Fruit fly (Drosophila melanogaster) whole organism, embryonic: Measurements from ENCODE around the gene Rpn11.

Experiments used
- BtbVII ChIP-seq: fragments of 200-800 bp; sonication (Bioruptor generic); optimal IDR thresholded peaks from 3 replicates; lab custom pipeline; 2017; ENCODE audit warnings: missing biosample characterization, mild to moderate bottlenecking, missing genetic modification characterization
- CG10366 ChIP-seq: fragments of 200-800 bp; sonication (Bioruptor generic); IDR thresholded peaks from 2 replicates; pipeline ENCODE4 v1.3.6; 2022; ENCODE audit warnings: missing biosample characterization, missing genetic modification characterization
- CG10462 ChIP-seq: fragments of 200-800 bp; sonication (Bioruptor generic); optimal IDR thresholded peaks from 2 replicates; lab custom pipeline; 2016; ENCODE audit warnings: missing biosample characterization, missing genetic modification characterization
- CG11247 ChIP-seq: fragments of 200-800 bp; sonication (Bioruptor generic); IDR thresholded peaks from 2 replicates; pipeline ENCODE4 v1.3.6; 2022; ENCODE audit warnings: missing biosample characterization, missing genetic modification characterization
- CG12104 ChIP-seq: fragments of 200-800 bp; sonication (Bioruptor generic); optimal IDR thresholded peaks from 3 replicates; lab custom pipeline; 2016; ENCODE audit warnings: missing biosample characterization, missing genetic modification characterization
- CG12219 ChIP-seq: fragments of 200-800 bp; sonication (Bioruptor generic); optimal IDR thresholded peaks from 3 replicates; lab custom pipeline; 2018; ENCODE audit warnings: missing biosample characterization, mild to moderate bottlenecking, missing genetic modification characterization
- CG12299 ChIP-seq: fragments of 200-800 bp; sonication (Bioruptor generic); optimal IDR thresholded peaks from 2 replicates; lab custom pipeline; 2018; ENCODE audit warnings: missing biosample characterization, mild to moderate bottlenecking, missing genetic modification characterization
- CG13894 ChIP-seq: fragments of 200-800 bp; sonication (Bioruptor generic); optimal IDR thresholded peaks from 3 replicates; lab custom pipeline; 2018; ENCODE audit warnings: missing biosample characterization, mild to moderate bottlenecking, missing genetic modification characterization, moderate library complexity
- CG14441 ChIP-seq: fragments of 200-800 bp; sonication (Bioruptor generic); IDR thresholded peaks from 2 replicates; pipeline ENCODE4 v1.3.6; 2022; ENCODE audit warnings: missing biosample characterization, missing genetic modification characterization
- CG1792 ChIP-seq: fragments of 200-800 bp; sonication (Bioruptor generic); optimal IDR thresholded peaks from 2 replicates; lab custom pipeline; 2016; ENCODE audit warnings: missing biosample characterization, missing genetic modification characterization
- CG2199 ChIP-seq: fragments of 200-800 bp; sonication (Bioruptor generic); IDR thresholded peaks from 3 replicates; pipeline ENCODE4 v1.3.6; 2022; ENCODE audit warnings: missing biosample characterization, missing genetic modification characterization
- CG30020 ChIP-seq: fragments of 200-800 bp; optimal IDR thresholded peaks from 2 replicates; lab custom pipeline; 2019; ENCODE audit warnings: missing biosample characterization, mild to moderate bottlenecking, missing genetic modification characterization, moderate library complexity
- CG32532 ChIP-seq: fragments of 200-800 bp; sonication (Bioruptor generic); IDR thresholded peaks from 2 replicates; pipeline ENCODE4 v1.3.6; 2022; ENCODE audit warnings: missing biosample characterization, missing genetic modification characterization
- CG33557 ChIP-seq: fragments of 200-800 bp; sonication (Bioruptor generic); optimal IDR thresholded peaks from 2 replicates; lab custom pipeline; 2019; ENCODE audit warnings: missing biosample characterization, mild to moderate bottlenecking, missing genetic modification characterization, moderate library complexity
- CG3995 ChIP-seq: fragments of 200-800 bp; sonication (Bioruptor generic); optimal IDR thresholded peaks from 3 replicates; lab custom pipeline; 2016; ENCODE audit warnings: missing biosample characterization, missing genetic modification characterization
- CG4424 ChIP-seq: fragments of 200-800 bp; sonication (Bioruptor generic); optimal IDR thresholded peaks from 3 replicates; lab custom pipeline; 2016; ENCODE audit warnings: missing biosample characterization, missing genetic modification characterization
- CG7357 ChIP-seq: fragments of 200-800 bp; sonication (Bioruptor generic); IDR thresholded peaks from 3 replicates; pipeline ENCODE4 v1.3.6; 2022; ENCODE audit warnings: missing biosample characterization, missing genetic modification characterization
- CG7372 ChIP-seq: fragments of 200-800 bp; sonication (Bioruptor generic); IDR thresholded peaks from 2 replicates; pipeline ENCODE4 v1.3.6; 2022; ENCODE audit warnings: missing biosample characterization, missing genetic modification characterization
- CG8388 ChIP-seq: fragments of 200-800 bp; sonication (Bioruptor generic); optimal IDR thresholded peaks from 2 replicates; lab custom pipeline; 2019; ENCODE audit warnings: missing biosample characterization, mild to moderate bottlenecking, missing genetic modification characterization, moderate library complexity
- CG9215 ChIP-seq: fragments of 200-800 bp; sonication (Bioruptor generic); IDR thresholded peaks from 2 replicates; pipeline ENCODE4 v1.3.6; 2022; ENCODE audit warnings: missing biosample characterization, missing genetic modification characterization
- MBD-R2 ChIP-seq: fragments of 200-800 bp; sonication (Bioruptor generic); IDR thresholded peaks from 2 replicates; pipeline ENCODE4 v1.3.6; 2022; ENCODE audit warnings: missing biosample characterization, missing genetic modification characterization
- Max ChIP-seq: fragments of 200-800 bp; sonication (Bioruptor generic); optimal IDR thresholded peaks from 2 replicates; lab custom pipeline; 2016; ENCODE audit warnings: missing biosample characterization, mild to moderate bottlenecking, missing genetic modification characterization
- NC2α ChIP-seq: fragments of 200-800 bp; sonication (Bioruptor generic); optimal IDR thresholded peaks from 2 replicates; lab custom pipeline; 2016; ENCODE audit warnings: missing biosample characterization, missing genetic modification characterization
- Sox100B ChIP-seq: fragments of 200-800 bp; sonication (Bioruptor generic); optimal IDR thresholded peaks from 3 replicates; lab custom pipeline; 2018; ENCODE audit warnings: missing biosample characterization, mild to moderate bottlenecking, missing genetic modification characterization
- Spps ChIP-seq: fragments of 200-800 bp; sonication (Bioruptor generic); optimal IDR thresholded peaks from 2 replicates; lab custom pipeline; 2018; ENCODE audit warnings: missing biosample characterization, mild to moderate bottlenecking, missing genetic modification characterization
- TFAM ChIP-seq: fragments of 200-800 bp; sonication (Bioruptor generic); optimal IDR thresholded peaks from 2 replicates; lab custom pipeline; 2017; ENCODE audit warnings: missing biosample characterization, missing genetic modification characterization, inconsistent platforms
- ab ChIP-seq: fragments of 200-800 bp; sonication (Bioruptor generic); optimal IDR thresholded peaks from 2 replicates; lab custom pipeline; 2016; ENCODE audit warnings: missing biosample characterization, missing genetic modification characterization
- ase ChIP-seq: fragments of 200-800 bp; sonication (Bioruptor generic); IDR thresholded peaks from 3 replicates; pipeline ENCODE4 v1.3.6; 2022; ENCODE audit warnings: missing biosample characterization, missing genetic modification characterization
- az2 ChIP-seq: fragments of 200-800 bp; sonication (Bioruptor generic); optimal IDR thresholded peaks from 3 replicates; lab custom pipeline; 2016; ENCODE audit warnings: missing biosample characterization, missing genetic modification characterization
- bab2 ChIP-seq: fragments of 200-800 bp; sonication (Bioruptor generic); optimal IDR thresholded peaks from 2 replicates; lab custom pipeline; 2016; ENCODE audit warnings: missing biosample characterization, missing genetic modification characterization
- cato ChIP-seq: fragments of 200-800 bp; sonication (Bioruptor generic); optimal IDR thresholded peaks from 2 replicates; lab custom pipeline; 2016; ENCODE audit warnings: missing biosample characterization, missing genetic modification characterization, borderline replicate concordance
- chif ChIP-seq, 2 experiments: fragments of 200-800 bp; sonication (Bioruptor generic); optimal IDR thresholded peaks; 3 replicates each; lab custom pipeline; 2016; ENCODE audit warnings: missing biosample characterization in 2 of 2, missing genetic modification characterization in 2 of 2
- corto ChIP-seq: fragments of 200-800 bp; sonication (Bioruptor generic); optimal IDR thresholded peaks from 2 replicates; lab custom pipeline; 2016; ENCODE audit warnings: missing biosample characterization, mild to moderate bottlenecking, missing genetic modification characterization, moderate library complexity
- dmrt99B ChIP-seq: fragments of 200-800 bp; sonication (Bioruptor generic); optimal IDR thresholded peaks from 2 replicates; lab custom pipeline; 2018; ENCODE audit warnings: missing biosample characterization, mild to moderate bottlenecking, missing genetic modification characterization, moderate library complexity
- emc ChIP-seq: fragments of 200-800 bp; sonication (Bioruptor generic); optimal IDR thresholded peaks from 2 replicates; lab custom pipeline; 2016; ENCODE audit warnings: missing biosample characterization, missing genetic modification characterization
- eve ChIP-seq, 2 experiments: fragments of >200 bp; optimal IDR thresholded peaks; 2 replicates each; lab custom pipeline; 2017; ENCODE audit warnings: missing biosample characterization in 2 of 2, missing genetic modification characterization in 2 of 2
- fd96Cb ChIP-seq: fragments of 200-800 bp; sonication (Bioruptor generic); optimal IDR thresholded peaks from 2 replicates; lab custom pipeline; 2018; ENCODE audit warnings: missing biosample characterization, mild to moderate bottlenecking, missing genetic modification characterization, moderate library complexity
- h ChIP-seq: fragments of >200 bp; optimal IDR thresholded peaks from 2 replicates; lab custom pipeline; 2017
- hbn ChIP-seq: fragments of 200-800 bp; sonication (Bioruptor generic); IDR thresholded peaks from 2 replicates; pipeline ENCODE4 v1.3.6; 2022; ENCODE audit warnings: missing biosample characterization, missing genetic modification characterization; ENCODE audit not compliant: partially characterized antibody
- hth ChIP-seq: fragments of >200 bp; optimal IDR thresholded peaks from 2 replicates; lab custom pipeline; 2017; ENCODE audit warnings: inconsistent platforms
- lbe ChIP-seq: fragments of 200-800 bp; sonication (Bioruptor generic); optimal IDR thresholded peaks from 2 replicates; lab custom pipeline; 2016; ENCODE audit warnings: missing biosample characterization, mild to moderate bottlenecking, missing genetic modification characterization
- pb ChIP-seq: fragments of 200-800 bp; sonication (Bioruptor generic); optimal IDR thresholded peaks from 3 replicates; lab custom pipeline; 2016; ENCODE audit warnings: missing biosample characterization, missing genetic modification characterization
- pho ChIP-seq: fragments of 200-800 bp; sonication (Bioruptor generic); optimal IDR thresholded peaks from 2 replicates; lab custom pipeline; 2016; ENCODE audit warnings: missing biosample characterization, missing genetic modification characterization
- pita ChIP-seq: fragments of 200-800 bp; sonication (Bioruptor generic); optimal IDR thresholded peaks from 2 replicates; lab custom pipeline; 2017; ENCODE audit warnings: missing biosample characterization, mild to moderate bottlenecking, missing genetic modification characterization
- slbo ChIP-seq: fragments of 200-800 bp; sonication (Bioruptor generic); IDR thresholded peaks from 2 replicates; pipeline ENCODE4 v1.3.6; 2022; ENCODE audit warnings: missing biosample characterization, missing genetic modification characterization
- slp2 ChIP-seq: fragments of 200-800 bp; sonication (Bioruptor generic); optimal IDR thresholded peaks from 2 replicates; lab custom pipeline; 2016; ENCODE audit warnings: missing biosample characterization, missing genetic modification characterization
- sna ChIP-seq: fragments of 200-800 bp; sonication (Bioruptor generic); IDR thresholded peaks from 2 replicates; pipeline ENCODE4 v1.3.6; 2022; ENCODE audit warnings: missing biosample characterization, missing genetic modification characterization; ENCODE audit not compliant: partially characterized antibody
- stwl ChIP-seq: fragments of 200-800 bp; sonication (Bioruptor generic); optimal IDR thresholded peaks from 3 replicates; lab custom pipeline; 2018; ENCODE audit warnings: missing biosample characterization, mild to moderate bottlenecking, missing genetic modification characterization, moderate library complexity
- trem ChIP-seq: fragments of 200-800 bp; optimal IDR thresholded peaks from 3 replicates; lab custom pipeline; 2019; ENCODE audit warnings: missing biosample characterization, mild to moderate bottlenecking, missing genetic modification characterization, moderate library complexity
- unpg ChIP-seq: fragments of 200-800 bp; sonication (Bioruptor generic); optimal IDR thresholded peaks from 3 replicates; lab custom pipeline; 2018; ENCODE audit warnings: missing biosample characterization, mild to moderate bottlenecking, missing genetic modification characterization, moderate library complexity
- zen2 ChIP-seq: fragments of 200-800 bp; sonication (Bioruptor generic); IDR thresholded peaks from 3 replicates; pipeline ENCODE4 v1.3.6; 2022; ENCODE audit warnings: missing biosample characterization, missing genetic modification characterization; ENCODE audit not compliant: partially characterized antibody
- zfh2 ChIP-seq: fragments of 200-800 bp; sonication (Bioruptor generic); optimal IDR thresholded peaks from 2 replicates; lab custom pipeline; 2016; ENCODE audit warnings: missing biosample characterization, missing genetic modification characterization

Gene Rpn11

dm6 chr2L:5010784-5011260 lies 48.8 kb downstream of the Rpn11 start, which contains the start of the genes CG31917, Tfb5 and SelT (continued):
- peak; percentile 68 for TF ChIP-seq unpg (GFP tag; lab: Kevin White, UChicago)
- TF ChIP-seq pho: peak; percentile 77
- TF ChIP-seq CG33557 (GFP tag; lab: Kevin White, UChicago): peak; percentile 56
- peak; percentile 8 for TF ChIP-seq cato (GFP tag; lab: Kevin White, UChicago)
- peak; percentile 59 for TF ChIP-seq Max (GFP tag; lab: Kevin White, UChicago)
- TF ChIP-seq CG14441 (GFP tag; lab: Robert Waterston, UW): no peak
- no peak for TF ChIP-seq hth (lab: Kevin White, UChicago)
- TF ChIP-seq stwl (tag; lab: Kevin White, UChicago): peak; percentile 49
- TF ChIP-seq fd96Cb (tag; lab: Kevin White, UChicago): peak; percentile 15
- peak; percentile 35; the same call in 1 of the 2 replicates for TF ChIP-seq CG10366 (GFP tag; lab: Robert Waterston, UW)
- peak; percentile 52 for TF ChIP-seq CG3995 (GFP tag; lab: Kevin White, UChicago)
- TF ChIP-seq slp2: no peak
- peak; percentile 59 for TF ChIP-seq CG12299
- TF ChIP-seq emc (GFP tag; lab: Kevin White, UChicago): no peak
- TF ChIP-seq h (lab: Kevin White, UChicago): no peak
- TF ChIP-seq BtbVII (GFP tag; lab: Kevin White, UChicago): no peak
- TF ChIP-seq ase (GFP tag; lab: Robert Waterston, UW): no peak
- peak; percentile 35 for TF ChIP-seq CG8388
- TF ChIP-seq zfh2 (GFP tag; lab: Kevin White, UChicago): peak; percentile 64
- TF ChIP-seq CG7357 (GFP tag; lab: Robert Waterston, UW): no peak
- TF ChIP-seq MBD-R2 (GFP tag; lab: Robert Waterston, UW): peak; percentile 93
- TF ChIP-seq zen2 (GFP tag; lab: Robert Waterston, UW): peak; percentile 28; the same call in 2 of the 3 replicates
- TF ChIP-seq TFAM (GFP tag; lab: Kevin White, UChicago): no peak
- TF ChIP-seq bab2 (GFP tag; lab: Kevin White, UChicago): peak; percentile 70
- peak; percentile 52 for TF ChIP-seq CG4424
- TF ChIP-seq NC2α (GFP tag; lab: Kevin White, UChicago): no peak
- TF ChIP-seq dmrt99B (tag; lab: Kevin White, UChicago): no peak
- TF ChIP-seq CG12104 (GFP tag; lab: Kevin White, UChicago): peak; percentile 40
- TF ChIP-seq slbo: peak; percentile 71
- TF ChIP-seq corto (GFP tag; lab: Kevin White, UChicago): no peak
- TF ChIP-seq CG30020 (tag; lab: Kevin White, UChicago): no peak
- TF ChIP-seq CG10462 (GFP tag; lab: Kevin White, UChicago): peak; percentile 12
- TF ChIP-seq CG11247: no peak
- no peak for TF ChIP-seq Sox100B (GFP tag; lab: Kevin White, UChicago)
- TF ChIP-seq Spps: peak; percentile 3
- no peak for TF ChIP-seq eve (GFP tag; optimal IDR thresholded peaks at IDR 0.05; lab: Kevin White, UChicago)
- peak; percentile 36 for TF ChIP-seq az2
- TF ChIP-seq chif (GFP tag; optimal IDR thresholded peaks at IDR 0.05; lab: Kevin White, UChicago): peak; percentile 17 to 52
- TF ChIP-seq hbn: peak; percentile 65
- TF ChIP-seq CG13894 (tag; lab: Kevin White, UChicago): no peak
- TF ChIP-seq CG9215: peak; percentile 18; the same call in 1 of the 2 replicates
- 0 out of 2 replicates have a peak, but pooled peaks have one; percentile 21 for TF ChIP-seq CG7372 (GFP tag; lab: Robert Waterston, UW)
- TF ChIP-seq CG1792 (GFP tag; lab: Kevin White, UChicago): peak; percentile 37
- no peak for TF ChIP-seq pb (GFP tag; lab: Kevin White, UChicago)
- peak; percentile 48 for TF ChIP-seq lbe (GFP tag; lab: Kevin White, UChicago)
- TF ChIP-seq ab: no peak
- TF ChIP-seq CG32532 (GFP tag; lab: Robert Waterston, UW): peak; percentile 50; the same call in 1 of the 2 replicates
- TF ChIP-seq trem (tag; lab: Kevin White, UChicago): peak; percentile 63
- peak; percentile 70 for TF ChIP-seq sna (GFP tag; lab: Robert Waterston, UW)
- no peak for TF ChIP-seq pita (GFP tag; lab: Kevin White, UChicago)
- peak; percentile 11 for TF ChIP-seq CG12219 (GFP tag; lab: Kevin White, UChicago)
- no peak for TF ChIP-seq CG2199 (GFP tag; lab: Robert Waterston, UW)
